Worm (Caenorhabditis elegans): Measurements from ENCODE around the gene Y53F4B.36.

The Y53F4B.36 gene

ce11 chrII:15197500-15197899 lies 21.8 kb downstream of the Y53F4B.36 start:
- TF ChIP-seq ceh-34 (tag; optimal IDR thresholded peaks at IDR 0.05) (no peak), K09A11.1 (tag; optimal IDR thresholded peaks at IDR 0.05; ENCODE audit: insufficient read depth) (no peak)

DNA sequence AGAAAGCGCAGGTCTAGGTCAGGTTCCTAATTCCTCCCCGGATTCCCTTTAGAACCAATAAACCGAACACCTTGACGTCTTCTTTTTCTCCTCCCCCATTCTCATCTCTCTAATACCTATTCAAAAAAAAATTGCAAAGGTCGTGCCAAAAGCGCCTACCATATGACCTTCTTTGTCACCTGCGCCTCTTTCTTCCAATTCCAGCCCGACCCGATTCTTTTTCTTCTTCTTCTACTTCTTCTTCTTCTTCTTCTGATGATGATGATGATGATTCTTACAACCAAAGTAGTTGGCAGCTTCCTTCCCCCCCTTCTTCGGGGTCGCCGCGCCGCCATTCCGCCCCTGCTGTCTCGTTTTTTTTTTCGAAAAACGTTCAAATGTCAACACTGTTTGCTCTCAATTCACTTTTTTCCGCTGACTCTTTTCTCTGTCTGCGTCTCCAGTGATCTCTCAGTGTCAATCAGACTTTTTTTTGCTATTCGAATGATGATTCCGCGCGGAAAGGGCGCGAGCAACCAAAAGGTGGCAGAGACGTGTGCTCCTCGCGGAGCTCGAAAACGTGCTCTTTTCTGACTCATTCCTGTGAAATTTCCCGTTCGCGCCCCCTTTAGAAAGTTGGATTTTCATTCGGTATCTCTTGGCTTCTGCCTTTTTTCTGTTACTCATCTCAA lies 27.8 kb downstream of the Y53F4B.36 start:
- TF ChIP-seq sdc-2 (tag; optimal IDR thresholded peaks at IDR 0.05) (no peak), fkh-10 (GFP tag; optimal IDR thresholded peaks at IDR 0.05) (no peak), unc-42 (tag; optimal IDR thresholded peaks at IDR 0.05) (no peak), ceh-14 (tag; optimal IDR thresholded peaks at IDR 0.05) (no peak), C38D4.7 (GFP tag; optimal IDR thresholded peaks at IDR 0.05) (no peak), ceh-31 (tag; optimal IDR thresholded peaks at IDR 0.05) (no peak), dmd-4 (tag; optimal IDR thresholded peaks at IDR 0.05; ENCODE audit: borderline replicate concordance) (no peak), ceh-22 (tag; optimal IDR thresholded peaks at IDR 0.05) (no peak), zip-5 (tag; optimal IDR thresholded peaks at IDR 0.05) (no peak), lim-6 (tag; optimal IDR thresholded peaks at IDR 0.05) (no peak), ref-2 (tag; optimal IDR thresholded peaks at IDR 0.05) (no peak), dve-1 (tag; optimal IDR thresholded peaks at IDR 0.05) (no peak), madf-2 (tag; optimal IDR thresholded peaks at IDR 0.05) (no peak), mec-3 (tag; optimal IDR thresholded peaks at IDR 0.05; ENCODE audit: borderline replicate concordance) (no peak), ceh-2 (tag; optimal IDR thresholded peaks at IDR 0.05) (no peak), pha-4 (tag; optimal IDR thresholded peaks at IDR 0.05) (no peak), pros-1 (tag; optimal IDR thresholded peaks at IDR 0.05) (no peak), hlh-8 (tag; optimal IDR thresholded peaks at IDR 0.05) (no peak), ceh-45 (GFP tag; IDR thresholded peaks at IDR 0.05) (no peak)

DNA sequence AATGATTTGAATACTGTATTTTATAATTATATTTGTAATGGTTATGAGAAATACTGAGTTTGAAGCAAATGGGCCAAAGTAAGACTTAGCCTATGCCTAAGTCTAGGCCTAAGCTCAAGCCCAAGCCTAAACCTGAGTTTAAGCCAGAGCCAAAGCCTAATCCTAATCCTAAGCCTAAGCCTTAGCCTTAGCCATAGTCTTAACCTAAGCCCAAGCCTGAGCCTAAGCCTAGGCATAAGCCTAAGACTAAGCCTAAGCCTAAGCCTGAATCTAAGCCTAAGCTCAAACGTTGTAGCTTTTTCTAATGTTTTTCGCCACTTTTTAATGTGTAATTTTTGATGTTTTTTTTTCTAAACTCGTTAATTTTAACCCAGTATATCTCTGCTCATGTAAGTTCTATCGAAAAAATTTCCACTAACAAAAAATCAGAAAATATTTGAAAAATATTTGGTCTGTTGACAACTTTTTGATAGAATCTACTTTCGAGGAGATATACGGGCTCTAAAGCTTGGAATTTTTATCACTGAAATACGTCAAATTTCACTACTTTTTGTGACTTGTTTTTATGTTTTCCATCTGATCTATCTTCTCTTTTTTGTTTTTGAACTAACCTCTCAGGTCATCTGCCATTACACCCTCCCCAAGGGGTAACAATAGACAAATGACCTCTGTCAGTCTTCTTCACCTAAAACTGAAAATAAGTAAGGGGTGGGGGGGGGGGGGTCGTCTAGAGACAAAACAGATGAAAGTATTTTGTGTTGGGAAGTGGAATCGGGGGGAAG lies 28.5 kb downstream of the Y53F4B.36 start:
- TF ChIP-seq nhr-11 (tag; optimal IDR thresholded peaks at IDR 0.05) (no peak), tbx-7 (tag; optimal IDR thresholded peaks at IDR 0.05) (no peak), dve-1 (tag; optimal IDR thresholded peaks at IDR 0.05) (peak; percentile 65), ceh-6 (GFP tag; optimal IDR thresholded peaks at IDR 0.05) (no peak)

DNA sequence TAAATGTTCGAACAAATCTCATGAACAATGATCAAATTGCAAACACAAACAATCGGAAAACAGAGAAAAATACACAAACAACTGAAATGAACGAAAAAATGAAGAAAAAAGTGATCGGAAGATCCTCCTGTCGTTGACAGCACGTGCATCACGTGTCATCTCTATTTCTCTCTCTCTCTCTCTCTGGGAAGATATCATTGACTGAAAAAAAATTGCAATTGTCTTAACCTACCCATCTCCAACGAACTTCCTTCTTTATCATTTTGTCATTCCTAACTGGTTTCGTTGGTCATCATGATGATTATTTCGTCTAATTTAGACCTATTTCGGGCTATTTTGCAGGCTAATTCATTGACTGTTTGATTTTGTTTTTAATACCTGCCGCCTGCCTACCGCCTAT lies 29.6 kb downstream of the Y53F4B.36 start:
- TF ChIP-seq unc-3 (GFP tag; conservative IDR thresholded peaks at IDR 0.05) (no peak), unc-3 (tag; optimal IDR thresholded peaks at IDR 0.05) (no peak), hlh-6 (tag; optimal IDR thresholded peaks at IDR 0.05) (no peak), nfya-1 (tag; optimal IDR thresholded peaks at IDR 0.05) (no peak), madf-2 (tag; optimal IDR thresholded peaks at IDR 0.05) (no peak)

DNA sequence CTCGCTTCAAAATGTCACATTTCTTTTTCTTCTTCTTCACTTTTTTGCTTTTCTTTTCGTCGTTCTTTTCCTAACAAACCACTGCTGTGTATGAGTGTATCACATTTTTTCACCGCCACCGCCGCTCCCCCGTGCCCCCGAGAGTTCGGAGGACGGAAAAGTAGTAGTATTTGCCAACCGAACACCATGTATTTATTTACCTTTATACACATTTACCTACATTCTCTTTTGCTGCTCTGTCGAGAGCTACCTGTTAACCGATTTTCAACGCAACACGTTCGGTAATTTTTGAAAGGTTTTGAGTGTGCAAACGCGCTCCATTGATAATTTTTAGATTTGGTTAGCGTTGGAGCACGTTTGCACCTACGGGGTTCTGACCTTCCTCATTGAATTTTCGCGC lies 30.5 kb downstream of the Y53F4B.36 start:
- TF ChIP-seq ceh-48 (tag; optimal IDR thresholded peaks at IDR 0.05) (no peak), fax-1 (tag; optimal IDR thresholded peaks at IDR 0.05) (no peak), lin-11 (tag; optimal IDR thresholded peaks at IDR 0.05) (no peak), fkh-6 (tag; optimal IDR thresholded peaks at IDR 0.05) (no peak), hlh-6 (tag; optimal IDR thresholded peaks at IDR 0.05) (no peak), ceh-9 (tag; optimal IDR thresholded peaks at IDR 0.05) (no peak), pha-2 (tag; optimal IDR thresholded peaks at IDR 0.05) (no peak), ceh-45 (GFP tag; IDR thresholded peaks at IDR 0.05) (no peak), ahr-1 (tag; optimal IDR thresholded peaks at IDR 0.05) (no peak), dve-1 (tag; optimal IDR thresholded peaks at IDR 0.05) (no peak), nfya-1 (tag; optimal IDR thresholded peaks at IDR 0.05) (no peak), hlh-30 (tag; optimal IDR thresholded peaks at IDR 0.05; ENCODE audit: insufficient read depth) (no peak), C08G9.2 (tag; optimal IDR thresholded peaks at IDR 0.05) (no peak)

Data from whole organism, late embryonic.